Worm (Caenorhabditis elegans) whole organism, young adult: Measurements from ENCODE around the gene F44E5.2.
A peak's percentile ranks its signal among the peaks of the same experiment; 100 is the strongest.

Source experiments
- B0019.2 ChIP-seq: fragments of 200-800 bp; sonication (Bioruptor generic); conservative IDR thresholded peaks from 2 replicates; pipeline ENCODE4 v1.3.6; 2022; ENCODE audit warnings: missing genetic modification reagents, missing genetic modification characterization, missing compliant biosample characterization
- C17E4.6 ChIP-seq: fragments of 200-800 bp; sonication (Bioruptor generic); IDR thresholded peaks from 2 replicates; pipeline ENCODE4 v1.3.6; 2022; ENCODE audit warnings: missing genetic modification reagents, missing genetic modification characterization, missing compliant biosample characterization
- F10E7.11 ChIP-seq: sonication (generic microtip); optimal IDR thresholded peaks from 2 replicates; lab custom pipeline; 2017; ENCODE audit warnings: mild to moderate bottlenecking, missing genetic modification characterization, moderate library complexity, missing compliant biosample characterization
- F23B12.7 ChIP-seq: sonication (generic microtip); optimal IDR thresholded peaks from 2 replicates; lab custom pipeline; 2017; ENCODE audit warnings: missing genetic modification characterization, mild to moderate bottlenecking, missing compliant biosample characterization, antibody characterized with exemption, moderate library complexity; ENCODE audit not compliant: insufficient read depth
- F37B4.10 ChIP-seq: fragments of 200-800 bp; sonication (Bioruptor generic); IDR thresholded peaks from 2 replicates; pipeline ENCODE4 v1.3.6; 2022; ENCODE audit warnings: missing genetic modification characterization, missing compliant biosample characterization
- F49E8.2 ChIP-seq: sonication (generic microtip); optimal IDR thresholded peaks from 3 replicates; lab custom pipeline; 2017; ENCODE audit warnings: missing genetic modification characterization, mild to moderate bottlenecking, missing compliant biosample characterization, antibody characterized with exemption, moderate library complexity; ENCODE audit not compliant: insufficient read depth
- F52B5.7 ChIP-seq: sonication (generic microtip); optimal IDR thresholded peaks from 2 replicates; lab custom pipeline; 2016; ENCODE audit warnings: mild to moderate bottlenecking, missing genetic modification characterization, missing compliant biosample characterization
- F55B11.4 ChIP-seq: sonication (generic microtip); optimal IDR thresholded peaks from 2 replicates; lab custom pipeline; 2016; ENCODE audit warnings: missing compliant biosample characterization, missing genetic modification characterization, borderline replicate concordance; ENCODE audit not compliant: insufficient read depth
- F57A8.1 ChIP-seq: fragments of 200-800 bp; sonication (Bioruptor generic); optimal IDR thresholded peaks from 2 replicates; lab custom pipeline; 2018; ENCODE audit warnings: mild to moderate bottlenecking, missing genetic modification characterization, moderate library complexity, missing compliant biosample characterization
- K11D2.4 ChIP-seq: fragments of 200-800 bp; sonication (Bioruptor generic); IDR thresholded peaks from 2 replicates; pipeline ENCODE4 v1.3.6; 2022; ENCODE audit warnings: missing genetic modification reagents, missing genetic modification characterization, missing compliant biosample characterization
- T07F8.4 ChIP-seq: sonication (generic microtip); optimal IDR thresholded peaks from 2 replicates; lab custom pipeline; 2016; ENCODE audit warnings: mild to moderate bottlenecking, missing genetic modification characterization, moderate library complexity, missing compliant biosample characterization
- Y53F4B.3 ChIP-seq: fragments of 200-800 bp; sonication (Bioruptor generic); IDR thresholded peaks from 2 replicates; pipeline ENCODE4 v1.3.6; 2022; ENCODE audit warnings: missing genetic modification reagents, missing genetic modification characterization, missing compliant biosample characterization
- Y56A3A.18 ChIP-seq: fragments of 200-800 bp; sonication (Bioruptor generic); IDR thresholded peaks from 2 replicates; pipeline ENCODE4 v1.3.6; 2022; ENCODE audit warnings: missing genetic modification reagents, missing genetic modification characterization, missing compliant biosample characterization
- aptf-3 ChIP-seq: fragments of 200-800 bp; sonication (Bioruptor generic); IDR thresholded peaks from 2 replicates; pipeline ENCODE4 v1.3.6; 2022; ENCODE audit warnings: missing genetic modification characterization, missing compliant biosample characterization
- athp-1 ChIP-seq: sonication (generic microtip); optimal IDR thresholded peaks from 2 replicates; lab custom pipeline; 2017; ENCODE audit warnings: mild to moderate bottlenecking, missing genetic modification characterization, missing compliant biosample characterization
- attf-5 ChIP-seq: fragments of 200-800 bp; sonication (Bioruptor generic); optimal IDR thresholded peaks from 2 replicates; lab custom pipeline; 2018; ENCODE audit warnings: mild to moderate bottlenecking, missing genetic modification characterization, missing compliant biosample characterization
- attf-6 ChIP-seq: fragments of 200-800 bp; sonication (Bioruptor generic); IDR thresholded peaks from 2 replicates; pipeline ENCODE4 v1.3.6; 2022; ENCODE audit warnings: missing genetic modification reagents, missing genetic modification characterization, missing compliant biosample characterization
- bed-2 ChIP-seq: fragments of 200-800 bp; sonication (Bioruptor generic); IDR thresholded peaks from 2 replicates; pipeline ENCODE4 v1.3.6; 2022; ENCODE audit warnings: missing genetic modification reagents, missing genetic modification characterization, missing compliant biosample characterization
- ccch-3 ChIP-seq: fragments of 200-800 bp; sonication (Bioruptor generic); optimal IDR thresholded peaks from 2 replicates; lab custom pipeline; 2018; ENCODE audit warnings: mild to moderate bottlenecking, missing genetic modification characterization, missing compliant biosample characterization
- cebp-1 ChIP-seq, 2 experiments: fragments of 200-800 bp in 1 of 2; sonication (Bioruptor generic) in 1 of 2; sonication (generic microtip) in 1 of 2; IDR thresholded peaks in 1 of 2; optimal IDR thresholded peaks in 1 of 2; 2 replicates each; pipeline versions ENCODE4 v1.3.6 to Lab custom; 2017 to 2022; ENCODE audit warnings: missing compliant biosample characterization in 2 of 2, missing genetic modification characterization in 2 of 2, mild to moderate bottlenecking in 1 of 2, missing genetic modification reagents in 1 of 2, moderate library complexity in 1 of 2
- cebp-2 ChIP-seq: fragments of 200-800 bp; sonication (Bioruptor generic); IDR thresholded peaks from 2 replicates; pipeline ENCODE4 v1.3.6; 2022; ENCODE audit warnings: missing genetic modification characterization, missing compliant biosample characterization
- ceh-58 ChIP-seq: fragments of 200-800 bp; sonication (Bioruptor generic); IDR thresholded peaks from 2 replicates; pipeline ENCODE4 v1.3.6; 2022; ENCODE audit warnings: missing genetic modification characterization, missing compliant biosample characterization
- die-1 ChIP-seq: sonication (generic microtip); optimal IDR thresholded peaks from 2 replicates; lab custom pipeline; 2016; ENCODE audit warnings: missing genotype, mild to moderate bottlenecking, missing genetic modification characterization, missing compliant biosample characterization
- dpl-1 ChIP-seq: fragments of 150-350 bp; optimal IDR thresholded peaks from 2 replicates; lab custom pipeline; 2014; ENCODE audit warnings: missing biosample characterization, missing genetic modification reagents, missing genetic modification characterization
- efl-1 ChIP-seq: fragments of 150-350 bp; optimal IDR thresholded peaks from 2 replicates; lab custom pipeline; 2014; ENCODE audit warnings: missing biosample characterization, missing genetic modification reagents, missing genetic modification characterization
- egl-44 ChIP-seq: fragments of 200-800 bp; sonication (Bioruptor generic); IDR thresholded peaks from 2 replicates; pipeline ENCODE4 v1.3.6; 2022; ENCODE audit warnings: missing genetic modification reagents, missing genetic modification characterization, missing compliant biosample characterization
- egrh-3 ChIP-seq: fragments of 200-800 bp; sonication (Bioruptor generic); IDR thresholded peaks from 2 replicates; pipeline ENCODE4 v1.3.6; 2022; ENCODE audit warnings: missing genetic modification reagents, missing genetic modification characterization, missing compliant biosample characterization
- gei-17 ChIP-seq: fragments of 200-800 bp; sonication (Bioruptor generic); optimal IDR thresholded peaks from 2 replicates; lab custom pipeline; 2018; ENCODE audit warnings: mild to moderate bottlenecking, missing genetic modification characterization, missing compliant biosample characterization
- lag-1 ChIP-seq: fragments of 200-800 bp; sonication (Bioruptor generic); IDR thresholded peaks from 2 replicates; pipeline ENCODE4 v1.3.6; 2022; ENCODE audit warnings: missing genetic modification reagents, missing genetic modification characterization, missing compliant biosample characterization
- let-526 ChIP-seq: fragments of 200-800 bp; sonication (Bioruptor generic); IDR thresholded peaks from 2 replicates; pipeline ENCODE4 v1.3.6; 2022; ENCODE audit warnings: missing genetic modification reagents, missing genetic modification characterization, missing compliant biosample characterization
- lin-26 ChIP-seq: fragments of 200-800 bp; sonication (Bioruptor generic); IDR thresholded peaks from 2 replicates; pipeline ENCODE4 v1.3.6; 2022; ENCODE audit warnings: missing genetic modification reagents, missing genetic modification characterization, missing compliant biosample characterization
- madf-6 ChIP-seq: fragments of 200-800 bp; sonication (Bioruptor generic); IDR thresholded peaks from 2 replicates; pipeline ENCODE4 v1.3.6; 2022; ENCODE audit warnings: missing genetic modification reagents, missing genetic modification characterization, missing compliant biosample characterization
- mcd-1 ChIP-seq: fragments of 200-800 bp; sonication (Bioruptor generic); IDR thresholded peaks from 2 replicates; pipeline ENCODE4 v1.3.6; 2022; ENCODE audit warnings: missing genetic modification reagents, missing genetic modification characterization, missing compliant biosample characterization
- mes-4 ChIP-seq: sonication (generic microtip); optimal IDR thresholded peaks from 2 replicates; lab custom pipeline; 2016; ENCODE audit warnings: missing genotype, missing genetic modification characterization, missing compliant biosample characterization
- nfya-1 ChIP-seq: sonication (generic microtip); optimal IDR thresholded peaks from 2 replicates; lab custom pipeline; 2017; ENCODE audit warnings: antibody characterized with exemption, missing compliant biosample characterization, missing genetic modification characterization, borderline replicate concordance; ENCODE audit not compliant: insufficient read depth
- nfya-2 ChIP-seq: fragments of 200-800 bp; sonication (Bioruptor generic); IDR thresholded peaks from 2 replicates; pipeline ENCODE4 v1.3.6; 2022; ENCODE audit warnings: missing genetic modification reagents, missing genetic modification characterization, missing compliant biosample characterization
- nhr-80 ChIP-seq: sonication (generic microtip); optimal IDR thresholded peaks from 2 replicates; lab custom pipeline; 2016; ENCODE audit warnings: missing genetic modification characterization, missing compliant biosample characterization
- rec-8 ChIP-seq, 2 experiments: sonication (generic microtip); optimal IDR thresholded peaks; 2 replicates each; lab custom pipeline; 2016; ENCODE audit warnings: mild to moderate bottlenecking in 2 of 2, missing genetic modification characterization in 2 of 2, missing genetic modification reagents in 2 of 2, missing genotype in 2 of 2, missing biosample characterization in 1 of 2, missing compliant biosample characterization in 1 of 2, moderate library complexity in 1 of 2
- repo-1 ChIP-seq: sonication (generic microtip); optimal IDR thresholded peaks from 2 replicates; lab custom pipeline; 2017; ENCODE audit warnings: mild to moderate bottlenecking, missing genetic modification characterization, missing compliant biosample characterization
- rpc-1 ChIP-seq, 2 experiments: fragments of 150-350 bp in 1 of 2; sonication (generic microtip) in 1 of 2; optimal IDR thresholded peaks; 2 replicates each; lab custom pipeline; 2014 to 2018; ENCODE audit warnings: missing biosample characterization in 1 of 2, missing genetic modification characterization in 1 of 2, missing genetic modification reagents in 1 of 2, missing genotype in 1 of 2
- sdz-38 ChIP-seq: sonication (generic microtip); optimal IDR thresholded peaks from 2 replicates; lab custom pipeline; 2016; ENCODE audit warnings: missing genotype, missing genetic modification characterization, missing compliant biosample characterization
- snpc-3.4 ChIP-seq: sonication (generic microtip); optimal IDR thresholded peaks from 2 replicates; lab custom pipeline; 2017; ENCODE audit warnings: missing genetic modification characterization, mild to moderate bottlenecking, missing compliant biosample characterization, antibody characterized with exemption, moderate library complexity, missing genotype, missing genetic modification reagents
- somi-1 ChIP-seq: fragments of 200-800 bp; sonication (Bioruptor generic); optimal IDR thresholded peaks from 2 replicates; lab custom pipeline; 2018; ENCODE audit warnings: mild to moderate bottlenecking, missing genetic modification characterization, missing compliant biosample characterization
- tbx-9 ChIP-seq: sonication (generic microtip); optimal IDR thresholded peaks from 2 replicates; lab custom pipeline; 2016; ENCODE audit warnings: borderline replicate concordance, missing genetic modification characterization, inconsistent platforms, missing compliant biosample characterization
- unc-130 ChIP-seq: sonication (generic microtip); optimal IDR thresholded peaks from 2 replicates; lab custom pipeline; 2016; ENCODE audit warnings: missing genetic modification reagents, missing genetic modification characterization, missing compliant biosample characterization
- zfh-2 ChIP-seq: fragments of 200-800 bp; sonication (Bioruptor generic); conservative IDR thresholded peaks from 2 replicates; pipeline ENCODE4 v1.3.6; 2022; ENCODE audit warnings: missing genetic modification reagents, missing genetic modification characterization, missing compliant biosample characterization

Gene F44E5.2

DNA sequence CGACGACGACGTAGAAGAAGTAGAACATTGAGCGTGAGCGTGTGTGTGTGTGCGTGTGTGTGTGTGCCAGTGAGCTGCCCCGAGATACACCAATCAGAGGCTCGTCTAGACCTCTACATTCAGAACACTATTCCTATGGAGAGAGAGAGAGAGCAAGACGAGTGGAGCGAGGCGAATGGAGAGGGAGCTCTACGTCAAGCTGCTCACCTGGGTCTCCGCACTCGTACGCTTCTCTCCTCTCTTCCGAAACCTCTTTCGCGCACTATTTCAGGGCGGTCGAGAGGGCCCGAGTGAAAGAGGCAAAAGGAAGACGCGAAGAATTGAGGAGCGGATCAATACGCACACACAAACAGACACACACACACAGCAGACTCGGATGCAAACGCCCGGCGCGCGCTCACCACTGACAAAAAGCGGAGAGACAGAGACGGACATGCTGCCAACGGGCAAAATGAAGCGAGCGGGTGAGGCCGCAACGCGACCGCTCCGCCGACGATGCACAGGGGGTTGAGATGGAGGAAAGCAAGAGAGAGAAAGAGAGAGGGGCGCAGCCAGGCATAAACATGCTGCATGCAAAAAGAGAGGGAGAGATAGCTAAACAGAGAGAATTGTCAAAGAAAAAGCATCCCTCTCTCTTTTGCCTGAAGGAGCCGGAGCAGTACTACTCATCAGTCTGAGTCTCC lies 16.9 kb upstream of the F44E5.2 start (continued):
- TF ChIP-seq let-526 (no peak), lin-26 (0 out of 2 replicates have a peak, but pooled peaks have one; percentile 61), F10E7.11 (peak; percentile 51), C17E4.6 (GFP tag; lab: Robert Waterston, UW) (no peak), aptf-3 (GFP tag; lab: Robert Waterston, UW) (no peak), ccch-3 (no peak), tbx-9 (no peak), nhr-80 (peak; percentile 83), cebp-1 (GFP tag; IDR thresholded peaks at IDR 0.05; lab: Robert Waterston, UW) (0 out of 2 replicates have a peak, but pooled peaks have one; percentile 50), cebp-1 (tag; optimal IDR thresholded peaks at IDR 0.05; lab: Kevin White, UChicago) (peak; percentile 90), Y53F4B.3 (GFP tag; lab: Robert Waterston, UW) (no peak), mcd-1 (GFP tag; lab: Robert Waterston, UW) (peak; percentile 73), mes-4 (no peak), B0019.2 (GFP tag; lab: Robert Waterston, UW) (no peak), attf-5 (GFP tag; lab: Kevin White, UChicago) (peak; percentile 89), F55B11.4 (tag; lab: Kevin White, UChicago) (no peak), efl-1 (GFP tag; lab: Kevin White, UChicago) (peak; percentile 17), F49E8.2 (tag; lab: Kevin White, UChicago) (no peak), F57A8.1 (GFP tag; lab: Kevin White, UChicago) (no peak), gei-17 (GFP tag; lab: Kevin White, UChicago) (peak; percentile 65), dpl-1 (GFP tag; lab: Kevin White, UChicago) (no peak), nfya-1 (tag; lab: Kevin White, UChicago) (no peak), zfh-2 (peak; percentile 99), bed-2 (GFP tag; lab: Robert Waterston, UW) (peak; percentile 49; the same call in 1 of the 2 replicates), attf-6 (no peak), T07F8.4 (tag; lab: Kevin White, UChicago) (peak; percentile 41), rec-8 (tag; optimal IDR thresholded peaks at IDR 0.05; lab: Kevin White, UChicago) (no peak), somi-1 (GFP tag; lab: Kevin White, UChicago) (peak; percentile 17), K11D2.4 (GFP tag; lab: Robert Waterston, UW) (peak; percentile 73), sdz-38 (no peak), snpc-3.4 (no peak), cebp-2 (no peak), Y56A3A.18 (GFP tag; lab: Robert Waterston, UW) (no peak), F37B4.10 (no peak), F23B12.7 (no peak), egl-44 (GFP tag; lab: Robert Waterston, UW) (no peak), athp-1 (peak; percentile 53), egrh-3 (GFP tag; lab: Robert Waterston, UW) (peak; percentile 89), nfya-2 (GFP tag; lab: Robert Waterston, UW) (no peak), ceh-58 (GFP tag; lab: Robert Waterston, UW) (no peak), die-1 (peak; percentile 60), unc-130 (GFP tag; lab: Kevin White, UChicago) (no peak), repo-1 (tag; lab: Kevin White, UChicago) (peak; percentile 70), rpc-1 (optimal IDR thresholded peaks at IDR 0.05; lab: Kevin White, UChicago) (no peak), rpc-1 (tag; optimal IDR thresholded peaks at IDR 0.05; lab: Kevin White, UChicago) (no peak), F52B5.7 (tag; lab: Kevin White, UChicago) (peak; percentile 59), lag-1 (no peak), madf-6 (GFP tag; lab: Robert Waterston, UW) (no peak)
